Worm (Caenorhabditis elegans) whole organism, late embryonic: ENCODE data around the gene F40G9.9.

ENCODE experiments used
- ceh-14 ChIP-seq: sonication (generic microtip); optimal IDR thresholded peaks from 2 replicates; lab custom pipeline; 2016; ENCODE audit warnings: missing genotype, missing genetic modification characterization, missing compliant biosample characterization
- ceh-45 ChIP-seq: fragments of 200-800 bp; sonication (Bioruptor generic); IDR thresholded peaks from 2 replicates; pipeline ENCODE4 v1.3.6; 2022; ENCODE audit warnings: missing genetic modification reagents, missing genetic modification characterization, missing compliant biosample characterization
- ceh-48 ChIP-seq: sonication (generic microtip); optimal IDR thresholded peaks from 2 replicates; lab custom pipeline; 2016; ENCODE audit warnings: missing genetic modification characterization, inconsistent platforms, missing compliant biosample characterization
- ceh-6 ChIP-seq: fragments of 200-800 bp; sonication (Bioruptor generic); optimal IDR thresholded peaks from 2 replicates; lab custom pipeline; 2018; ENCODE audit warnings: mild to moderate bottlenecking, missing genetic modification characterization, missing compliant biosample characterization
- ets-4 ChIP-seq: sonication (generic microtip); optimal IDR thresholded peaks from 2 replicates; lab custom pipeline; 2016; ENCODE audit warnings: missing genetic modification characterization, missing compliant biosample characterization
- nhr-11 ChIP-seq: fragments of 150-350 bp; optimal IDR thresholded peaks from 2 replicates; lab custom pipeline; 2014; ENCODE audit warnings: missing biosample characterization, missing genetic modification characterization
- pha-4 ChIP-seq: fragments of 150-350 bp; optimal IDR thresholded peaks from 2 replicates; lab custom pipeline; 2018; ENCODE audit warnings: missing biosample characterization, missing genetic modification reagents, missing genetic modification characterization
- sox-2 ChIP-seq: fragments of 200-800 bp; sonication (Bioruptor generic); IDR thresholded peaks from 2 replicates; pipeline ENCODE4 v1.3.6; 2022; ENCODE audit warnings: missing genetic modification reagents, missing genetic modification characterization, missing compliant biosample characterization
- syd-9 ChIP-seq: sonication (generic microtip); optimal IDR thresholded peaks from 2 replicates; lab custom pipeline; 2016; ENCODE audit warnings: mild to moderate bottlenecking, missing genetic modification characterization, moderate library complexity, missing compliant biosample characterization
- tbx-2 ChIP-seq: sonication (generic microtip); optimal IDR thresholded peaks from 2 replicates; lab custom pipeline; 2016; ENCODE audit warnings: missing genetic modification characterization, missing compliant biosample characterization
- unc-55 ChIP-seq: sonication (generic microtip); optimal IDR thresholded peaks from 2 replicates; lab custom pipeline; 2017; ENCODE audit warnings: missing biosample characterization, missing genetic modification reagents, missing genetic modification characterization

DNA sequence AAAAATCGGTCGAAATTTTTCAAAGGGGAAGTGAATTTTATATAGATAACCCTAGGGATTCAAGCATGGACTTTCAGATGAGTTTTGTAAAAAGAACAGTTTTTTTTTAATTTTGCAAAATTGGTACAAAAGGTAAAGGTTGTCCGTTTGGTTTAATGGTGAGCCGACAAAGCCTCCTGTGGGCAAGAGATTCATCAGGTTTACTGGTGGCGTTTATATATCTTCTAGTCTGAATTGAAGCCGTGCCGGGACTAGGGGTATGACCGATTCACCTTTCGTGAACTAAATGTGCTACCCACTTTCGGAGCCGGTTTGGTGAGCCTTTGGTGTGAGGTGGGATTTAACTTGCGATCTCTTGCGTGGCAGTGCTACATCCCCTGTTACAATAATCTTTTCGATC is 6.6 kb upstream of the F40G9.9 start:
- TF ChIP-seq ceh-45 (GFP tag; lab: Robert Waterston, UW) (no peak), syd-9 (no peak), sox-2 (GFP tag; lab: Robert Waterston, UW) (no peak), ceh-14 (no peak), tbx-2 (no peak), pha-4 (tag; lab: Kevin White, UChicago) (no peak), ets-4 (tag; lab: Kevin White, UChicago) (no peak), unc-55 (GFP tag; lab: Kevin White, UChicago) (no peak), ceh-48 (tag; lab: Kevin White, UChicago) (no peak), nhr-11 (tag; lab: Kevin White, UChicago) (no peak), ceh-6 (GFP tag; lab: Kevin White, UChicago) (no peak)
